Worm (Caenorhabditis elegans) whole organism, young adult: ENCODE data around the gene T25G12.13.
A peak's percentile ranks its signal among the peaks of the same experiment; 100 is the strongest.

Experiments used
- B0336.3 ChIP-seq: fragments of 200-800 bp; sonication (Bioruptor generic); IDR thresholded peaks from 2 replicates; pipeline ENCODE4 v1.3.6; 2022; ENCODE audit warnings: missing genetic modification characterization, missing compliant biosample characterization
- F10E7.11 ChIP-seq: sonication (generic microtip); optimal IDR thresholded peaks from 2 replicates; lab custom pipeline; 2017; ENCODE audit warnings: mild to moderate bottlenecking, missing genetic modification characterization, moderate library complexity, missing compliant biosample characterization
- F39B2.1 ChIP-seq: fragments of 200-800 bp; sonication (Bioruptor generic); IDR thresholded peaks from 2 replicates; pipeline ENCODE4 v1.3.6; 2022; ENCODE audit warnings: missing genetic modification reagents, missing genetic modification characterization, missing compliant biosample characterization
- F49E8.2 ChIP-seq: sonication (generic microtip); optimal IDR thresholded peaks from 3 replicates; lab custom pipeline; 2017; ENCODE audit warnings: missing genetic modification characterization, mild to moderate bottlenecking, missing compliant biosample characterization, antibody characterized with exemption, moderate library complexity; ENCODE audit not compliant: insufficient read depth
- F57C9.4 ChIP-seq: sonication (generic microtip); optimal IDR thresholded peaks from 2 replicates; lab custom pipeline; 2017; ENCODE audit warnings: mild to moderate bottlenecking, missing genetic modification characterization, missing compliant biosample characterization
- K11D2.4 ChIP-seq: fragments of 200-800 bp; sonication (Bioruptor generic); IDR thresholded peaks from 2 replicates; pipeline ENCODE4 v1.3.6; 2022; ENCODE audit warnings: missing genetic modification reagents, missing genetic modification characterization, missing compliant biosample characterization
- T07F8.4 ChIP-seq: sonication (generic microtip); optimal IDR thresholded peaks from 2 replicates; lab custom pipeline; 2016; ENCODE audit warnings: mild to moderate bottlenecking, missing genetic modification characterization, moderate library complexity, missing compliant biosample characterization
- Y53F4B.3 ChIP-seq: fragments of 200-800 bp; sonication (Bioruptor generic); IDR thresholded peaks from 2 replicates; pipeline ENCODE4 v1.3.6; 2022; ENCODE audit warnings: missing genetic modification reagents, missing genetic modification characterization, missing compliant biosample characterization
- ZK185.1 ChIP-seq: sonication (generic microtip); optimal IDR thresholded peaks from 2 replicates; lab custom pipeline; 2016; ENCODE audit warnings: mild to moderate bottlenecking, missing genetic modification characterization, missing compliant biosample characterization; ENCODE audit not compliant: poor library complexity, severe bottlenecking
- attf-5 ChIP-seq: fragments of 200-800 bp; sonication (Bioruptor generic); optimal IDR thresholded peaks from 2 replicates; lab custom pipeline; 2018; ENCODE audit warnings: mild to moderate bottlenecking, missing genetic modification characterization, missing compliant biosample characterization
- attf-6 ChIP-seq: fragments of 200-800 bp; sonication (Bioruptor generic); IDR thresholded peaks from 2 replicates; pipeline ENCODE4 v1.3.6; 2022; ENCODE audit warnings: missing genetic modification reagents, missing genetic modification characterization, missing compliant biosample characterization
- cebp-1 ChIP-seq, 2 experiments: fragments of 200-800 bp in 1 of 2; sonication (Bioruptor generic) in 1 of 2; sonication (generic microtip) in 1 of 2; IDR thresholded peaks in 1 of 2; optimal IDR thresholded peaks in 1 of 2; 2 replicates each; pipeline versions ENCODE4 v1.3.6 to Lab custom; 2017 to 2022; ENCODE audit warnings: missing compliant biosample characterization in 2 of 2, missing genetic modification characterization in 2 of 2, mild to moderate bottlenecking in 1 of 2, missing genetic modification reagents in 1 of 2, moderate library complexity in 1 of 2
- ceh-27 ChIP-seq: fragments of 200-800 bp; sonication (Bioruptor generic); optimal IDR thresholded peaks from 2 replicates; lab custom pipeline; 2018; ENCODE audit warnings: mild to moderate bottlenecking, missing genetic modification characterization, moderate library complexity, missing compliant biosample characterization
- ceh-91 ChIP-seq: fragments of 200-800 bp; sonication (Bioruptor generic); IDR thresholded peaks from 2 replicates; pipeline ENCODE4 v1.3.6; 2022; ENCODE audit warnings: missing genetic modification reagents, missing genetic modification characterization, missing compliant biosample characterization
- chd-7 ChIP-seq: sonication (generic microtip); optimal IDR thresholded peaks from 2 replicates; lab custom pipeline; 2016; ENCODE audit warnings: mild to moderate bottlenecking, missing genetic modification characterization, moderate library complexity, missing compliant biosample characterization
- dpff-1 ChIP-seq: sonication (generic microtip); optimal IDR thresholded peaks from 2 replicates; lab custom pipeline; 2017; ENCODE audit warnings: mild to moderate bottlenecking, missing genetic modification characterization, missing compliant biosample characterization
- efl-1 ChIP-seq: fragments of 150-350 bp; optimal IDR thresholded peaks from 2 replicates; lab custom pipeline; 2014; ENCODE audit warnings: missing biosample characterization, missing genetic modification reagents, missing genetic modification characterization
- egrh-3 ChIP-seq: fragments of 200-800 bp; sonication (Bioruptor generic); IDR thresholded peaks from 2 replicates; pipeline ENCODE4 v1.3.6; 2022; ENCODE audit warnings: missing genetic modification reagents, missing genetic modification characterization, missing compliant biosample characterization
- ekl-4 ChIP-seq: fragments of 200-800 bp; sonication (Bioruptor generic); IDR thresholded peaks from 2 replicates; pipeline ENCODE4 v1.3.6; 2022; ENCODE audit warnings: missing genetic modification reagents, missing genetic modification characterization, missing compliant biosample characterization
- him-1 ChIP-seq: sonication (generic microtip); optimal IDR thresholded peaks from 2 replicates; lab custom pipeline; 2016; ENCODE audit warnings: missing genotype, missing genetic modification reagents, missing genetic modification characterization, missing compliant biosample characterization
- hlh-26 ChIP-seq: fragments of 200-800 bp; sonication (Bioruptor generic); conservative IDR thresholded peaks from 2 replicates; pipeline ENCODE4 v1.3.6; 2022; ENCODE audit warnings: missing genetic modification reagents, missing genetic modification characterization, missing compliant biosample characterization
- let-526 ChIP-seq: fragments of 200-800 bp; sonication (Bioruptor generic); IDR thresholded peaks from 2 replicates; pipeline ENCODE4 v1.3.6; 2022; ENCODE audit warnings: missing genetic modification reagents, missing genetic modification characterization, missing compliant biosample characterization
- lin-26 ChIP-seq: fragments of 200-800 bp; sonication (Bioruptor generic); IDR thresholded peaks from 2 replicates; pipeline ENCODE4 v1.3.6; 2022; ENCODE audit warnings: missing genetic modification reagents, missing genetic modification characterization, missing compliant biosample characterization
- lin-40 ChIP-seq: sonication (generic microtip); optimal IDR thresholded peaks from 2 replicates; lab custom pipeline; 2016; ENCODE audit warnings: missing genetic modification characterization, mild to moderate bottlenecking, missing compliant biosample characterization, missing genotype, missing genetic modification reagents
- lsy-27 ChIP-seq: sonication (generic microtip); optimal IDR thresholded peaks from 2 replicates; lab custom pipeline; 2017; ENCODE audit warnings: missing genetic modification characterization, mild to moderate bottlenecking, missing compliant biosample characterization, antibody characterized with exemption, missing genotype, borderline replicate concordance; ENCODE audit not compliant: insufficient read depth
- mcd-1 ChIP-seq: fragments of 200-800 bp; sonication (Bioruptor generic); IDR thresholded peaks from 2 replicates; pipeline ENCODE4 v1.3.6; 2022; ENCODE audit warnings: missing genetic modification reagents, missing genetic modification characterization, missing compliant biosample characterization
- nfya-1 ChIP-seq: sonication (generic microtip); optimal IDR thresholded peaks from 2 replicates; lab custom pipeline; 2017; ENCODE audit warnings: antibody characterized with exemption, missing compliant biosample characterization, missing genetic modification characterization, borderline replicate concordance; ENCODE audit not compliant: insufficient read depth
- nfyb-1 ChIP-seq: fragments of 200-800 bp; sonication (Bioruptor generic); IDR thresholded peaks from 2 replicates; pipeline ENCODE4 v1.3.6; 2022; ENCODE audit warnings: missing genetic modification reagents, missing genetic modification characterization, missing compliant biosample characterization
- nhr-80 ChIP-seq: sonication (generic microtip); optimal IDR thresholded peaks from 2 replicates; lab custom pipeline; 2016; ENCODE audit warnings: missing genetic modification characterization, missing compliant biosample characterization
- repo-1 ChIP-seq: sonication (generic microtip); optimal IDR thresholded peaks from 2 replicates; lab custom pipeline; 2017; ENCODE audit warnings: mild to moderate bottlenecking, missing genetic modification characterization, missing compliant biosample characterization
- sdz-38 ChIP-seq: sonication (generic microtip); optimal IDR thresholded peaks from 2 replicates; lab custom pipeline; 2016; ENCODE audit warnings: missing genotype, missing genetic modification characterization, missing compliant biosample characterization
- sptf-2 ChIP-seq: fragments of 200-800 bp; sonication (Bioruptor generic); optimal IDR thresholded peaks from 2 replicates; lab custom pipeline; 2018; ENCODE audit warnings: mild to moderate bottlenecking, missing genetic modification characterization, missing compliant biosample characterization
- zfh-2 ChIP-seq: fragments of 200-800 bp; sonication (Bioruptor generic); conservative IDR thresholded peaks from 2 replicates; pipeline ENCODE4 v1.3.6; 2022; ENCODE audit warnings: missing genetic modification reagents, missing genetic modification characterization, missing compliant biosample characterization
- ztf-26 ChIP-seq: sonication (generic microtip); optimal IDR thresholded peaks from 2 replicates; lab custom pipeline; 2017; ENCODE audit warnings: missing genetic modification characterization, missing compliant biosample characterization

T25G12.13 gene

DNA sequence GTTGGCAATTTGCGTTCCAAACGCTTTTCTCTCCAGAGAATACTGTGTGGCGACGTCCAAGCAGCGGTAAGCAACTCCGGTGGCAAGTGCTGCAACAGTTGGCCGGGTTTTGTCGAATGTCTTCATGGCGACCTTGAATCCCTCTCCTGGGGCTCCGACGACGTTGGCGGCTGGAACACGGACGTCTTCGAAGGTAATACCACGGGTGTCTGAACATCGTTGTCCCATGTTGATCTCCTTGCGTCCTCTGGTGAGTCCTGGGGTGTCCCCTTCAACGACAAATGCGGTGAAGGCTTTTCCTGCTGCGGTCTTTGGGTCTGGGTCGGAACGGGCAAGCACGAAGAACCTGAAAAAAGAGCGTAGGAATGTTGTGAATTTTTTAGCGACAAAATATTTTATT lies 27.4 kb upstream of the T25G12.13 start:
- TF ChIP-seq zfh-2 (peak; percentile 45; the same call in 1 of the 2 replicates), attf-5 (GFP tag; lab: Kevin White, UChicago) (no peak)

DNA sequence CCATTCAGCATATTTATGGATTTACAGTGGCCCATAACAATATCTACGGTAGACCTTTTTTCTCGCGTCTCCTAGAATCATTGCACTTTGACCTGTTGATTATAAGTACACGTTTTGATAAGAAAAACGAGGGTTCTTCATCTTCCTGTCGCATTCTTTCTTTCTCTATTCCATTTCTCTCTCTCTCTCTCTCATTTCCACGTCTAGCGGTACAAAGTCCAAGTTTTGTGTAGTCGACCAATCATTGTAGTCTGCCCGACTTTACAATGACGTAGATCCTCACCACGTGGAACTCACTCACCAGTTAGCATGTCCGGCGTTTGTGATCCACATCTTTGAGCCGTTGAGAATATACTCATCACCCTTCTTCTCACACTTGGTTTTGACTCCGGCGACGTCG lies 27.0 kb upstream of the T25G12.13 start:
- TF ChIP-seq F39B2.1 (no peak), ZK185.1 (peak; percentile 3), attf-6 (GFP tag; lab: Robert Waterston, UW) (no peak), ztf-26 (tag; lab: Kevin White, UChicago) (peak; percentile 28), nfyb-1 (GFP tag; lab: Robert Waterston, UW) (peak; percentile 45; the same call in 1 of the 2 replicates), sdz-38 (tag; lab: Kevin White, UChicago) (no peak), chd-7 (tag; lab: Kevin White, UChicago) (no peak), nhr-80 (peak; percentile 27)

ce11 chrX:17217050-17217813 lies 25.9 kb upstream of the T25G12.13 start, which contains the start of gene acdh-7:
Gene acdh-7, minus strand, starts transcription at chrX:17217105.
- TF ChIP-seq B0336.3, result 0 out of 2 replicates have a peak, but pooled peaks have one; percentile 13
- TF ChIP-seq hlh-26 (GFP tag; lab: Robert Waterston, UW), result no peak
- no peak for TF ChIP-seq attf-6 (GFP tag; lab: Robert Waterston, UW)
- TF ChIP-seq let-526 (GFP tag; lab: Robert Waterston, UW), result no peak
- no peak for TF ChIP-seq dpff-1 (tag; lab: Kevin White, UChicago)
- TF ChIP-seq efl-1 (GFP tag; lab: Kevin White, UChicago), result no peak
- no peak for TF ChIP-seq nfyb-1 (GFP tag; lab: Robert Waterston, UW)
- no peak for TF ChIP-seq sptf-2 (GFP tag; lab: Kevin White, UChicago)
- no peak for TF ChIP-seq T07F8.4 (tag; lab: Kevin White, UChicago)
- no peak for TF ChIP-seq lin-26 (GFP tag; lab: Robert Waterston, UW)
- TF ChIP-seq F57C9.4 (tag; lab: Kevin White, UChicago), result no peak
- no peak for TF ChIP-seq ceh-27
- 0 out of 2 replicates have a peak, but pooled peaks have one; percentile 28 for TF ChIP-seq zfh-2
- TF ChIP-seq lsy-27, result no peak
- no peak for TF ChIP-seq F10E7.11 (tag; lab: Kevin White, UChicago)
- no peak for TF ChIP-seq repo-1
- TF ChIP-seq F49E8.2 (tag; lab: Kevin White, UChicago), result no peak
- no peak for TF ChIP-seq egrh-3
- no peak for TF ChIP-seq nfya-1 (tag; lab: Kevin White, UChicago)
- no peak for TF ChIP-seq mcd-1 (GFP tag; lab: Robert Waterston, UW)
- no peak for TF ChIP-seq lin-40
- TF ChIP-seq Y53F4B.3 (GFP tag; lab: Robert Waterston, UW), result no peak
- TF ChIP-seq attf-5 (GFP tag; lab: Kevin White, UChicago), result peak; percentile 1
- no peak for TF ChIP-seq K11D2.4 (GFP tag; lab: Robert Waterston, UW)
- no peak for TF ChIP-seq ceh-91 (GFP tag; lab: Robert Waterston, UW)
- no peak for TF ChIP-seq cebp-1 (GFP tag; IDR thresholded peaks at IDR 0.05; lab: Robert Waterston, UW)
- TF ChIP-seq cebp-1 (tag; optimal IDR thresholded peaks at IDR 0.05; lab: Kevin White, UChicago), result peak; percentile 24
- no peak for TF ChIP-seq him-1
- TF ChIP-seq ekl-4, result 0 out of 2 replicates have a peak, but pooled peaks have one; percentile 25
- TF ChIP-seq nhr-80, result peak; percentile 25
- TF ChIP-seq, all 124 proteins: peak for 6
